Worm (Caenorhabditis elegans): ENCODE data around the gene rig-6.
"Not testable (repeated sequence)": the region's sequence is repeated elsewhere in the genome, so short reads cannot be mapped to it uniquely, and the experiment has no call there.

The rig-6 gene

ce11 chrII:4825133-4825532 lies 13.2 kb upstream of the rig-6 start, which contains the start of the genes C33F10.8 and msp-40:
Gene C33F10.8 (minus strand): TSS chrII:4825233.
Gene msp-40 (plus strand): TSS chrII:4825414.
- TF ChIP-seq fkh-10 (GFP tag; optimal IDR thresholded peaks at IDR 0.05); attf-4 (tag; optimal IDR thresholded peaks at IDR 0.05); nhr-77 (tag; optimal IDR thresholded peaks at IDR 0.05): not testable (repeated sequence)

- TF ChIP-seq unc-130 (GFP tag; optimal IDR thresholded peaks at IDR 0.05): no peak
- TF ChIP-seq mdl-1 (tag; optimal IDR thresholded peaks at IDR 0.05): no peak
- no peak for TF ChIP-seq lin-39 (tag; optimal IDR thresholded peaks at IDR 0.05)
- TF ChIP-seq pha-4 (GFP tag; IDR thresholded peaks at IDR 0.05): no peak
- TF ChIP-seq pha-4 (tag; optimal IDR thresholded peaks at IDR 0.05): no peak
- no peak for TF ChIP-seq Y5F2A.4 (GFP tag; optimal IDR thresholded peaks at IDR 0.05)
- TF ChIP-seq nhr-28 (tag; optimal IDR thresholded peaks at IDR 0.05): peak; percentile 87
- TF ChIP-seq hmg-1.1 (GFP tag; IDR thresholded peaks at IDR 0.05): no peak
- no peak for TF ChIP-seq pqm-1 (tag; optimal IDR thresholded peaks at IDR 0.05)
- no peak for TF ChIP-seq nhr-111 (GFP tag; optimal IDR thresholded peaks at IDR 0.05)
Observed at ce11 chrII:4822610-4823009, 10.7 kb upstream of the rig-6 start.

ce11 chrII:4821739-4822138 lies 9.9 kb upstream of the rig-6 start, which contains the start of gene lact-5:
Gene lact-5 (minus strand): TSS chrII:4821739.
- TF ChIP-seq ces-1 (GFP tag; optimal IDR thresholded peaks at IDR 0.05) (no peak), saeg-2 (GFP tag; IDR thresholded peaks at IDR 0.05) (no peak), nhr-237 (tag; optimal IDR thresholded peaks at IDR 0.05) (no peak), skn-1 (tag; optimal IDR thresholded peaks at IDR 0.05) (no peak), mes-2 (tag; optimal IDR thresholded peaks at IDR 0.05; ENCODE audit: poor library complexity, severe bottlenecking) (no peak), Y75B8A.6 (GFP tag; IDR thresholded peaks at IDR 0.05) (no peak), ZK337.2 (GFP tag; IDR thresholded peaks at IDR 0.05) (no peak), daf-8 (GFP tag; IDR thresholded peaks at IDR 0.05) (no peak), mxl-2 (GFP tag; conservative IDR thresholded peaks at IDR 0.05) (no peak), mxl-3 (GFP tag; optimal IDR thresholded peaks at IDR 0.05) (peak; percentile 22), madf-5 (GFP tag; IDR thresholded peaks at IDR 0.05) (no peak), unc-130 (GFP tag; optimal IDR thresholded peaks at IDR 0.05) (no peak), nhr-25 (tag; optimal IDR thresholded peaks at IDR 0.05; ENCODE audit: borderline replicate concordance, insufficient read depth) (no peak), F37D6.2 (tag; optimal IDR thresholded peaks at IDR 0.05) (no peak), nhr-48 (tag; optimal IDR thresholded peaks at IDR 0.05) (peak; percentile 46), lin-39 (tag; optimal IDR thresholded peaks at IDR 0.05) (no peak), F49E8.2 (tag; optimal IDR thresholded peaks at IDR 0.05; ENCODE audit: borderline replicate concordance) (no peak), snpc-1.2 (GFP tag; IDR thresholded peaks at IDR 0.05) (no peak), nhr-28 (tag; optimal IDR thresholded peaks at IDR 0.05) (peak; percentile 64), lin-1 (GFP tag; IDR thresholded peaks at IDR 0.05) (no peak), aly-2 (tag; optimal IDR thresholded peaks at IDR 0.05) (no peak), lin-29 (GFP tag; IDR thresholded peaks at IDR 0.05) (no peak)

ce11 chrII:4818780-4819179 lies 6.9 kb upstream of the rig-6 start:
- TF ChIP-seq unc-62 (GFP tag; optimal IDR thresholded peaks at IDR 0.05 in 1 of 2) (peak in 1 of 2 experiments; percentile 94), unc-62 (tag; optimal IDR thresholded peaks at IDR 0.05) (no peak), egl-43 (GFP tag; IDR thresholded peaks at IDR 0.05) (no peak)

ce11 chrII:4815356-4815755 lies 3.5 kb upstream of the rig-6 start:
- TF ChIP-seq dmd-9 (GFP tag; IDR thresholded peaks at IDR 0.05) (no peak), spr-1 (tag; optimal IDR thresholded peaks at IDR 0.05) (no peak), egl-43 (GFP tag; IDR thresholded peaks at IDR 0.05) (no peak), ceh-28 (tag; optimal IDR thresholded peaks at IDR 0.05) (no peak), saeg-2 (GFP tag; IDR thresholded peaks at IDR 0.05) (no peak), daf-8 (GFP tag; IDR thresholded peaks at IDR 0.05) (no peak), daf-19 (GFP tag; conservative IDR thresholded peaks at IDR 0.05) (no peak), set-16 (GFP tag; IDR thresholded peaks at IDR 0.05) (no peak), D1046.2 (GFP tag; IDR thresholded peaks at IDR 0.05) (no peak), nhr-77 (tag; optimal IDR thresholded peaks at IDR 0.05) (no peak), lin-29 (GFP tag; IDR thresholded peaks at IDR 0.05) (no peak), ZK337.2 (GFP tag; IDR thresholded peaks at IDR 0.05) (no peak)
